Worm (Caenorhabditis elegans) whole organism, L4/young adult: ENCODE measurements around the gene ceh-75.

Source experiments
- W03F9.2 ChIP-seq: fragments of 150-350 bp; optimal IDR thresholded peaks from 2 replicates; lab custom pipeline; 2014; ENCODE audit warnings: missing biosample characterization, missing genetic modification characterization
- him-1 ChIP-seq: sonication (generic microtip); optimal IDR thresholded peaks from 2 replicates; lab custom pipeline; 2016; ENCODE audit warnings: missing genotype, missing genetic modification reagents, missing genetic modification characterization, missing compliant biosample characterization

DNA sequence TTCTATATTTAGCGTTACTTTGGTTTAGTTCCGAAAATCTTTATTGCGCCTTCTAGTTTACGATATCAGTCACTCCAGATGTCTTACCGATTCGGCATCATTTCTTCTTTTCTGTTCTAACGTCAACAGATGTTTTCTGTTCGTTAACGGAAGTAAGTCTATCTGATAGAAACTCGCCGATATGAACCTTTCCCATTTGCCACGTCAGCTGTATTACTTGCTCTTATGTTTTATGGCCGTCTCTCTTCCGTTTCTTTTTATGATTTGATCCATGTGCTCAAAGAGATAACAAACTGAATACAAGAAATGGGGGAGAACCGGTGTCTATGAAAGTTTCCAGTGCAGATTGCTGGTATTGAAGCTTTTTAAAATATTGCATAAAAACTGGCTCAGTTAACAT lies 41.7 kb upstream of the ceh-75 start, which contains the start of gene srab-26:
- TF ChIP-seq W03F9.2 (tag; lab: Kevin White, UChicago) (no peak), him-1 (no peak)
